Worm (Caenorhabditis elegans): ENCODE results near the gene rbf-1.

Gene rbf-1

ce11 chrIII:6675460-6675859, at the start of gene rbf-1:
rbf-1 (plus strand) TSS chrIII:6675760.
- TF ChIP-seq flt-1 (GFP tag; IDR thresholded peaks at IDR 0.05): no peak
- no peak for TF ChIP-seq T22C8.4 (GFP tag; IDR thresholded peaks at IDR 0.05)
- TF ChIP-seq tab-1 (GFP tag; IDR thresholded peaks at IDR 0.05): no peak
- no peak for TF ChIP-seq ztf-23 (GFP tag; IDR thresholded peaks at IDR 0.05)

ce11 chrIII:6627876-6628275, 47.7 kb upstream of the rbf-1 start:
- 0 out of 2 replicates have a peak, but pooled peaks have one; percentile 44 for TF ChIP-seq T22C8.4 (GFP tag; IDR thresholded peaks at IDR 0.05)

ce11 chrIII:6639028-6639427, 36.5 kb upstream of the rbf-1 start:
- TF ChIP-seq cog-1 (tag; optimal IDR thresholded peaks at IDR 0.05): no peak
- no peak for TF ChIP-seq med-1 (GFP tag; optimal IDR thresholded peaks at IDR 0.05; ENCODE audit: insufficient read depth)
- TF ChIP-seq tab-1 (GFP tag; IDR thresholded peaks at IDR 0.05): no peak

- TF ChIP-seq med-1 (GFP tag; optimal IDR thresholded peaks at IDR 0.05; ENCODE audit: insufficient read depth): no peak
- no peak for TF ChIP-seq T22C8.4 (GFP tag; IDR thresholded peaks at IDR 0.05)
- TF ChIP-seq ztf-29 (GFP tag; IDR thresholded peaks at IDR 0.05): no peak
- no peak for TF ChIP-seq ref-1 (GFP tag; conservative IDR thresholded peaks at IDR 0.05)
- no peak for TF ChIP-seq cog-1 (tag; optimal IDR thresholded peaks at IDR 0.05)
- TF ChIP-seq klf-2 (GFP tag; conservative IDR thresholded peaks at IDR 0.05): no peak
- no peak for TF ChIP-seq tab-1 (GFP tag; IDR thresholded peaks at IDR 0.05)
These were observed 30.3 kb upstream of the rbf-1 start for ce11 chrIII:6645305-6645704.

- TF ChIP-seq ref-1 (GFP tag; conservative IDR thresholded peaks at IDR 0.05) (no peak), med-1 (GFP tag; optimal IDR thresholded peaks at IDR 0.05; ENCODE audit: insufficient read depth) (no peak), tab-1 (GFP tag; IDR thresholded peaks at IDR 0.05) (no peak)
These were observed 28.7 kb upstream of the rbf-1 start for ce11 chrIII:6646898-6647297.

ce11 chrIII:6647568-6647967, 28.0 kb upstream of the rbf-1 start:
- no peak for TF ChIP-seq tab-1 (GFP tag; IDR thresholded peaks at IDR 0.05)
- no peak for TF ChIP-seq med-1 (GFP tag; optimal IDR thresholded peaks at IDR 0.05; ENCODE audit: insufficient read depth)
- TF ChIP-seq T22C8.4 (GFP tag; IDR thresholded peaks at IDR 0.05): no peak
- TF ChIP-seq flt-1 (GFP tag; IDR thresholded peaks at IDR 0.05): no peak
- no peak for TF ChIP-seq klf-2 (GFP tag; conservative IDR thresholded peaks at IDR 0.05)
- no peak for TF ChIP-seq ztf-23 (GFP tag; IDR thresholded peaks at IDR 0.05)
- no peak for TF ChIP-seq ref-1 (GFP tag; conservative IDR thresholded peaks at IDR 0.05)
- TF ChIP-seq cog-1 (tag; optimal IDR thresholded peaks at IDR 0.05): no peak
- TF ChIP-seq ztf-29 (GFP tag; IDR thresholded peaks at IDR 0.05): no peak

ce11 chrIII:6651983-6652382, 23.6 kb upstream of the rbf-1 start, which contains the start of gene pdfr-1:
pdfr-1 (minus strand) TSS chrIII:6652083.
- no peak for TF ChIP-seq tab-1 (GFP tag; IDR thresholded peaks at IDR 0.05)
- TF ChIP-seq ref-1 (GFP tag; conservative IDR thresholded peaks at IDR 0.05): no peak
- TF ChIP-seq ztf-23 (GFP tag; IDR thresholded peaks at IDR 0.05): no peak
- no peak for TF ChIP-seq T22C8.4 (GFP tag; IDR thresholded peaks at IDR 0.05)
- TF ChIP-seq cog-1 (tag; optimal IDR thresholded peaks at IDR 0.05): no peak
- TF ChIP-seq ztf-29 (GFP tag; IDR thresholded peaks at IDR 0.05): no peak
- no peak for TF ChIP-seq med-1 (GFP tag; optimal IDR thresholded peaks at IDR 0.05; ENCODE audit: insufficient read depth)
- no peak for TF ChIP-seq klf-2 (GFP tag; conservative IDR thresholded peaks at IDR 0.05)
- TF ChIP-seq flt-1 (GFP tag; IDR thresholded peaks at IDR 0.05): no peak

ce11 chrIII:6653932-6654331, 21.6 kb upstream of the rbf-1 start:
- TF ChIP-seq T22C8.4 (GFP tag; IDR thresholded peaks at IDR 0.05) (no peak), ztf-23 (GFP tag; IDR thresholded peaks at IDR 0.05) (no peak), flt-1 (GFP tag; IDR thresholded peaks at IDR 0.05) (no peak), med-1 (GFP tag; optimal IDR thresholded peaks at IDR 0.05; ENCODE audit: insufficient read depth) (no peak), klf-2 (GFP tag; conservative IDR thresholded peaks at IDR 0.05) (no peak), cog-1 (tag; optimal IDR thresholded peaks at IDR 0.05) (no peak), tab-1 (GFP tag; IDR thresholded peaks at IDR 0.05) (no peak), ref-1 (GFP tag; conservative IDR thresholded peaks at IDR 0.05) (no peak), ztf-29 (GFP tag; IDR thresholded peaks at IDR 0.05) (no peak)

- TF ChIP-seq ref-1 (GFP tag; conservative IDR thresholded peaks at IDR 0.05): no peak
These were observed 19.7 kb upstream of the rbf-1 start for ce11 chrIII:6655830-6656229.

- TF ChIP-seq ref-1 (GFP tag; conservative IDR thresholded peaks at IDR 0.05) (peak; percentile 60), ztf-29 (GFP tag; IDR thresholded peaks at IDR 0.05) (peak; percentile 68; the same call in 1 of the 2 replicates), T22C8.4 (GFP tag; IDR thresholded peaks at IDR 0.05) (peak; percentile 74), flt-1 (GFP tag; IDR thresholded peaks at IDR 0.05) (peak; percentile 88), tab-1 (GFP tag; IDR thresholded peaks at IDR 0.05) (peak; percentile 91), ztf-23 (GFP tag; IDR thresholded peaks at IDR 0.05) (peak; percentile 87), klf-2 (GFP tag; conservative IDR thresholded peaks at IDR 0.05) (peak; percentile 75)
These were observed 13.9 kb upstream of the rbf-1 start for ce11 chrIII:6661660-6662059.

ce11 chrIII:6670737-6671242, 4.8 kb upstream of the rbf-1 start:
- no peak for TF ChIP-seq cog-1 (tag; optimal IDR thresholded peaks at IDR 0.05)
- TF ChIP-seq tab-1 (GFP tag; IDR thresholded peaks at IDR 0.05): no peak
- no peak for TF ChIP-seq T22C8.4 (GFP tag; IDR thresholded peaks at IDR 0.05)
- no peak for TF ChIP-seq ztf-29 (GFP tag; IDR thresholded peaks at IDR 0.05)
- no peak for TF ChIP-seq klf-2 (GFP tag; conservative IDR thresholded peaks at IDR 0.05)
- no peak for TF ChIP-seq flt-1 (GFP tag; IDR thresholded peaks at IDR 0.05)
- no peak for TF ChIP-seq ref-1 (GFP tag; conservative IDR thresholded peaks at IDR 0.05)
- TF ChIP-seq med-1 (GFP tag; optimal IDR thresholded peaks at IDR 0.05; ENCODE audit: insufficient read depth): no peak
- no peak for TF ChIP-seq ztf-23 (GFP tag; IDR thresholded peaks at IDR 0.05)
